Fruit fly (Drosophila melanogaster): ENCODE data around the gene mRpS34.

- TF ChIP-seq psq (optimal IDR thresholded peaks at IDR 0.05) = no peak
- TF ChIP-seq h (optimal IDR thresholded peaks at IDR 0.05) = no peak
- no peak for TF ChIP-seq ttk (optimal IDR thresholded peaks at IDR 0.05)
- TF ChIP-seq Sin3A (optimal IDR thresholded peaks at IDR 0.05) = no peak
- no peak for TF ChIP-seq insv (optimal IDR thresholded peaks at IDR 0.05)
Measured at dm6 chr3L:16313985-16314384, 33.9 kb upstream of the mRpS34 start, which contains the start of gene CG13062.
